Fruit fly (Drosophila melanogaster) whole organism, embryonic: ENCODE measurements around the gene I-2.

Experiments used
- CG10543 ChIP-seq: fragments of 200-800 bp; sonication (Bioruptor generic); optimal IDR thresholded peaks from 3 replicates; lab custom pipeline; 2017; ENCODE audit warnings: missing biosample characterization, mild to moderate bottlenecking, missing genetic modification characterization, moderate library complexity
- CG11504 ChIP-seq: fragments of 200-800 bp; sonication (Bioruptor generic); optimal IDR thresholded peaks from 3 replicates; lab custom pipeline; 2019; ENCODE audit warnings: missing biosample characterization, mild to moderate bottlenecking, missing genetic modification characterization, moderate library complexity
- CG12071 ChIP-seq: fragments of 200-800 bp; sonication (Bioruptor generic); optimal IDR thresholded peaks from 3 replicates; lab custom pipeline; 2018; ENCODE audit warnings: missing biosample characterization, mild to moderate bottlenecking, missing genetic modification characterization
- CG14860 ChIP-seq: fragments of 200-800 bp; sonication (Bioruptor generic); IDR thresholded peaks from 3 replicates; pipeline ENCODE4 v1.3.6; 2022; ENCODE audit warnings: missing biosample characterization, missing genetic modification characterization; ENCODE audit not compliant: partially characterized antibody
- CG15601 ChIP-seq: fragments of 200-800 bp; sonication (Bioruptor generic); optimal IDR thresholded peaks from 3 replicates; lab custom pipeline; 2019; ENCODE audit warnings: missing biosample characterization, mild to moderate bottlenecking, missing genetic modification characterization, moderate library complexity
- CG15696 ChIP-seq: fragments of 200-800 bp; sonication (Bioruptor generic); optimal IDR thresholded peaks from 2 replicates; lab custom pipeline; 2019; ENCODE audit warnings: missing biosample characterization, mild to moderate bottlenecking, missing genetic modification characterization, moderate library complexity
- CG18764 ChIP-seq: fragments of 200-800 bp; sonication (Bioruptor generic); optimal IDR thresholded peaks from 3 replicates; lab custom pipeline; 2016; ENCODE audit warnings: missing biosample characterization, missing genetic modification characterization
- CG2120 ChIP-seq: fragments of 200-800 bp; sonication (Bioruptor generic); optimal IDR thresholded peaks from 3 replicates; lab custom pipeline; 2016; ENCODE audit warnings: missing biosample characterization, missing genetic modification characterization
- CG31365 ChIP-seq: fragments of 200-800 bp; sonication (Bioruptor generic); optimal IDR thresholded peaks from 2 replicates; lab custom pipeline; 2018; ENCODE audit warnings: missing biosample characterization, mild to moderate bottlenecking, missing genetic modification characterization
- CG3281 ChIP-seq: fragments of 200-800 bp; sonication (Bioruptor generic); optimal IDR thresholded peaks from 3 replicates; lab custom pipeline; 2017; ENCODE audit warnings: missing biosample characterization, mild to moderate bottlenecking, missing genetic modification characterization
- CG6791 ChIP-seq: fragments of 200-800 bp; sonication (Bioruptor generic); IDR thresholded peaks from 3 replicates; pipeline ENCODE4 v1.3.6; 2022; ENCODE audit warnings: missing biosample characterization, missing genetic modification characterization; ENCODE audit not compliant: partially characterized antibody
- CG7987 ChIP-seq: fragments of 200-800 bp; sonication (Bioruptor generic); optimal IDR thresholded peaks from 2 replicates; lab custom pipeline; 2018; ENCODE audit warnings: missing biosample characterization, mild to moderate bottlenecking, missing genetic modification characterization, moderate library complexity
- CG9437 ChIP-seq: fragments of 200-800 bp; sonication (Bioruptor generic); optimal IDR thresholded peaks from 2 replicates; lab custom pipeline; 2018; ENCODE audit warnings: missing biosample characterization, mild to moderate bottlenecking, missing genetic modification characterization
- CG9609 ChIP-seq: fragments of 200-800 bp; sonication (Bioruptor generic); optimal IDR thresholded peaks from 3 replicates; lab custom pipeline; 2016; ENCODE audit warnings: missing biosample characterization, missing genetic modification characterization
- CTCF ChIP-seq: fragments of 200-800 bp; sonication (Bioruptor generic); optimal IDR thresholded peaks from 2 replicates; lab custom pipeline; 2017; ENCODE audit warnings: missing biosample characterization, mild to moderate bottlenecking, missing genetic modification characterization, moderate library complexity
- Dfd ChIP-seq, 2 experiments: fragments of >200 bp; optimal IDR thresholded peaks; 2 replicates each; lab custom pipeline; 2017; ENCODE audit warnings: missing biosample characterization in 2 of 2, missing genetic modification characterization in 2 of 2
- Dp ChIP-seq: fragments of 200-800 bp; sonication (Bioruptor generic); optimal IDR thresholded peaks from 2 replicates; lab custom pipeline; 2018; ENCODE audit warnings: missing biosample characterization, mild to moderate bottlenecking, missing genetic modification characterization, moderate library complexity
- E2f1 ChIP-seq: fragments of 200-800 bp; sonication (Bioruptor generic); IDR thresholded peaks from 2 replicates; pipeline ENCODE4 v1.3.6; 2022; ENCODE audit warnings: missing biosample characterization, missing genetic modification characterization
- E2f2 ChIP-seq: fragments of 200-800 bp; sonication (Bioruptor generic); IDR thresholded peaks from 2 replicates; pipeline ENCODE4 v1.3.6; 2022; ENCODE audit warnings: missing biosample characterization, missing genetic modification characterization
- Ets97D ChIP-seq: fragments of 200-800 bp; sonication (Bioruptor generic); optimal IDR thresholded peaks from 3 replicates; lab custom pipeline; 2016; ENCODE audit warnings: missing biosample characterization, missing genetic modification characterization
- HLHmδ ChIP-seq: fragments of 200-800 bp; sonication (Bioruptor generic); optimal IDR thresholded peaks from 2 replicates; lab custom pipeline; 2018; ENCODE audit warnings: missing biosample characterization, mild to moderate bottlenecking, missing genetic modification characterization, moderate library complexity
- Hr3 ChIP-seq: fragments of 200-800 bp; sonication (Bioruptor generic); optimal IDR thresholded peaks from 3 replicates; lab custom pipeline; 2016; ENCODE audit warnings: missing biosample characterization, missing genetic modification characterization
- MBD-R2 ChIP-seq: fragments of 200-800 bp; sonication (Bioruptor generic); IDR thresholded peaks from 2 replicates; pipeline ENCODE4 v1.3.6; 2022; ENCODE audit warnings: missing biosample characterization, missing genetic modification characterization
- MTF-1 ChIP-seq: fragments of 200-800 bp; sonication (Bioruptor generic); optimal IDR thresholded peaks from 2 replicates; lab custom pipeline; 2018; ENCODE audit warnings: missing biosample characterization, mild to moderate bottlenecking, missing genetic modification characterization, borderline replicate concordance
- Opbp ChIP-seq: fragments of 200-800 bp; sonication (Bioruptor generic); IDR thresholded peaks from 3 replicates; pipeline ENCODE4 v1.3.6; 2022; ENCODE audit warnings: missing biosample characterization, missing genetic modification characterization; ENCODE audit not compliant: partially characterized antibody
- Sox102F ChIP-seq: fragments of 200-800 bp; sonication (Bioruptor generic); optimal IDR thresholded peaks from 2 replicates; lab custom pipeline; 2018; ENCODE audit warnings: missing biosample characterization, mild to moderate bottlenecking, missing genetic modification characterization, moderate library complexity
- Spps ChIP-seq: fragments of 200-800 bp; sonication (Bioruptor generic); optimal IDR thresholded peaks from 2 replicates; lab custom pipeline; 2018; ENCODE audit warnings: missing biosample characterization, mild to moderate bottlenecking, missing genetic modification characterization
- Usf ChIP-seq: fragments of 200-800 bp; sonication (Bioruptor generic); optimal IDR thresholded peaks from 2 replicates; lab custom pipeline; 2017; ENCODE audit warnings: missing genotype, missing biosample characterization, missing genetic modification characterization
- chinmo ChIP-seq: fragments of 200-800 bp; sonication (Bioruptor generic); IDR thresholded peaks from 4 replicates; pipeline ENCODE4 v1.3.6; 2022; ENCODE audit warnings: missing biosample characterization, missing genetic modification characterization; ENCODE audit not compliant: partially characterized antibody
- emc ChIP-seq: fragments of 200-800 bp; sonication (Bioruptor generic); optimal IDR thresholded peaks from 2 replicates; lab custom pipeline; 2016; ENCODE audit warnings: missing biosample characterization, missing genetic modification characterization
- fd3F ChIP-seq: fragments of 200-800 bp; sonication (Bioruptor generic); optimal IDR thresholded peaks from 2 replicates; lab custom pipeline; 2018; ENCODE audit warnings: missing biosample characterization, mild to moderate bottlenecking, missing genetic modification characterization, moderate library complexity
- fru ChIP-seq: fragments of >200 bp; optimal IDR thresholded peaks from 2 replicates; lab custom pipeline; 2017
- gt ChIP-seq: fragments of 200-800 bp; sonication (Bioruptor generic); IDR thresholded peaks from 2 replicates; pipeline ENCODE4 v1.3.6; 2022; ENCODE audit warnings: missing biosample characterization, missing genetic modification characterization
- seq ChIP-seq: fragments of 200-800 bp; sonication (Bioruptor generic); IDR thresholded peaks from 2 replicates; pipeline ENCODE4 v1.3.6; 2022; ENCODE audit warnings: missing biosample characterization, missing genetic modification characterization
- sr ChIP-seq: fragments of 200-800 bp; sonication (Bioruptor generic); IDR thresholded peaks from 3 replicates; pipeline ENCODE4 v1.3.6; 2022; ENCODE audit warnings: missing biosample characterization, missing genetic modification characterization
- stwl ChIP-seq: fragments of 200-800 bp; sonication (Bioruptor generic); optimal IDR thresholded peaks from 3 replicates; lab custom pipeline; 2018; ENCODE audit warnings: missing biosample characterization, mild to moderate bottlenecking, missing genetic modification characterization, moderate library complexity
- tio ChIP-seq: fragments of 200-800 bp; sonication (Bioruptor generic); optimal IDR thresholded peaks from 2 replicates; lab custom pipeline; 2017; ENCODE audit warnings: missing biosample characterization, missing genetic modification characterization, inconsistent platforms

Gene I-2

dm6 chr3L:9829154-9829553 is 7.5 kb downstream of the I-2 start:
- TF ChIP-seq sr (GFP tag; lab: Robert Waterston, UW) (peak; percentile 82), E2f1 (GFP tag; lab: Robert Waterston, UW) (no peak), CG15696 (tag; lab: Kevin White, UChicago) (no peak), fd3F (GFP tag; lab: Kevin White, UChicago) (no peak), emc (GFP tag; lab: Kevin White, UChicago) (no peak), Hr3 (GFP tag; lab: Kevin White, UChicago) (no peak), chinmo (GFP tag; lab: Robert Waterston, UW) (0 out of 4 replicates have a peak, but pooled peaks have one; percentile 53), Usf (GFP tag; lab: Kevin White, UChicago) (no peak), CG7987 (GFP tag; lab: Kevin White, UChicago) (no peak), Spps (no peak), fru (lab: Kevin White, UChicago) (no peak), CG14860 (GFP tag; lab: Robert Waterston, UW) (no peak), seq (no peak), Ets97D (GFP tag; lab: Kevin White, UChicago) (no peak), CG9437 (no peak)

dm6 chr3L:9824226-9824625 is 12.4 kb downstream of the I-2 start:
- TF ChIP-seq Dp (peak; percentile 81), Dfd (GFP tag; optimal IDR thresholded peaks at IDR 0.05; lab: Kevin White, UChicago) (peak in 1 of 2 experiments; percentile 91), CG3281 (GFP tag; lab: Kevin White, UChicago) (no peak), stwl (tag; lab: Kevin White, UChicago) (peak; percentile 17), E2f2 (GFP tag; lab: Robert Waterston, UW) (peak; percentile 99), CG31365 (tag; lab: Kevin White, UChicago) (peak; percentile 99), CG6791 (GFP tag; lab: Robert Waterston, UW) (0 out of 3 replicates have a peak, but pooled peaks have one; percentile 31), CTCF (GFP tag; lab: Kevin White, UChicago) (peak; percentile 22), Opbp (GFP tag; lab: Robert Waterston, UW) (0 out of 3 replicates have a peak, but pooled peaks have one; percentile 29), gt (GFP tag; lab: Robert Waterston, UW) (no peak), CG9609 (GFP tag; lab: Kevin White, UChicago) (no peak), CG11504 (peak; percentile 29)

dm6 chr3L:9823797-9824196 is 12.8 kb downstream of the I-2 start, which contains the start of gene Ilp5:
Gene Ilp5, minus strand, starts transcription at chr3L:9823897.
- TF ChIP-seq CG10543 (no peak), Sox102F (GFP tag; lab: Kevin White, UChicago) (no peak), CG2120 (GFP tag; lab: Kevin White, UChicago) (no peak), HLHmδ (no peak), MBD-R2 (GFP tag; lab: Robert Waterston, UW) (no peak), tio (GFP tag; lab: Kevin White, UChicago) (no peak), CG18764 (GFP tag; lab: Kevin White, UChicago) (no peak), CG15601 (no peak), MTF-1 (GFP tag; lab: Kevin White, UChicago) (no peak), CG12071 (GFP tag; lab: Kevin White, UChicago) (no peak)
